Worm (Caenorhabditis elegans) whole organism, L1 larva: ENCODE results near the gene panl-2.
A peak's percentile ranks its signal among the peaks of the same experiment; 100 is the strongest.

Experiments
- C04F5.9 ChIP-seq: sonication (generic microtip); optimal IDR thresholded peaks from 2 replicates; lab custom pipeline; 2016; ENCODE audit warnings: missing genetic modification characterization, missing compliant biosample characterization
- F16B12.6 ChIP-seq: fragments of 150-350 bp; optimal IDR thresholded peaks from 2 replicates; lab custom pipeline; 2014; ENCODE audit warnings: missing biosample characterization, missing genetic modification characterization
- Y116A8C.19 ChIP-seq: sonication (generic microtip); optimal IDR thresholded peaks from 2 replicates; lab custom pipeline; 2016; ENCODE audit warnings: missing compliant biosample characterization, missing genetic modification characterization, borderline replicate concordance
- aha-1 ChIP-seq: fragments of 150-350 bp; optimal IDR thresholded peaks from 2 replicates; lab custom pipeline; 2014; ENCODE audit warnings: missing biosample characterization, missing genetic modification characterization
- aly-2 ChIP-seq: fragments of 150-350 bp; optimal IDR thresholded peaks from 2 replicates; lab custom pipeline; 2014; ENCODE audit warnings: missing biosample characterization, missing genetic modification characterization
- ama-1 ChIP-seq: fragments of 150-350 bp; optimal IDR thresholded peaks from 2 replicates; lab custom pipeline; 2014
- ceh-63 ChIP-seq: fragments of 200-800 bp; sonication (Bioruptor generic); optimal IDR thresholded peaks from 2 replicates; lab custom pipeline; 2018; ENCODE audit warnings: mild to moderate bottlenecking, missing genetic modification characterization, missing compliant biosample characterization
- ceh-88 ChIP-seq: fragments of 200-800 bp; sonication (Bioruptor generic); IDR thresholded peaks from 2 replicates; pipeline ENCODE4 v1.3.6; 2022; ENCODE audit warnings: missing genetic modification characterization, missing compliant biosample characterization
- ceh-90 ChIP-seq: sonication (generic microtip); optimal IDR thresholded peaks from 2 replicates; lab custom pipeline; 2016; ENCODE audit warnings: missing genetic modification characterization, missing compliant biosample characterization
- ces-1 ChIP-seq: fragments of 150-350 bp; optimal IDR thresholded peaks from 2 replicates; lab custom pipeline; 2014; ENCODE audit warnings: missing biosample characterization, missing genetic modification reagents, missing genetic modification characterization
- dpl-1 ChIP-seq, 3 experiments: fragments of 150-350 bp in 2 of 3; sonication (generic microtip) in 1 of 3; optimal IDR thresholded peaks; 2 replicates each; lab custom pipeline; 2014 to 2017; ENCODE audit warnings: missing biosample characterization in 3 of 3, missing genetic modification characterization in 3 of 3, missing genetic modification reagents in 3 of 3
- dsc-1 ChIP-seq: sonication (generic microtip); optimal IDR thresholded peaks from 2 replicates; lab custom pipeline; 2016; ENCODE audit warnings: mild to moderate bottlenecking, missing genetic modification characterization, missing compliant biosample characterization
- efl-3 ChIP-seq: fragments of 200-800 bp; sonication (Bioruptor generic); optimal IDR thresholded peaks from 2 replicates; lab custom pipeline; 2018; ENCODE audit warnings: mild to moderate bottlenecking, missing genetic modification characterization, missing compliant biosample characterization
- elt-3 ChIP-seq, 6 experiments: fragments of 150-350 bp in 1 of 6; sonication (generic microtip); optimal IDR thresholded peaks; 2 replicates each; lab custom pipeline; 2017 to 2018; ENCODE audit warnings: missing biosample characterization in 6 of 6, missing genetic modification characterization in 6 of 6, inconsistent platforms in 1 of 6
- fkh-10 ChIP-seq: sonication (generic microtip); optimal IDR thresholded peaks from 2 replicates; lab custom pipeline; 2017; ENCODE audit warnings: missing biosample characterization, missing genetic modification reagents, missing genetic modification characterization
- fkh-4 ChIP-seq: sonication (generic microtip); optimal IDR thresholded peaks from 2 replicates; lab custom pipeline; 2016; ENCODE audit warnings: missing compliant biosample characterization, missing genetic modification characterization, borderline replicate concordance
- fkh-8 ChIP-seq: sonication (generic microtip); optimal IDR thresholded peaks from 2 replicates; lab custom pipeline; 2016; ENCODE audit warnings: mild to moderate bottlenecking, missing genetic modification characterization, missing compliant biosample characterization
- fos-1 ChIP-seq: fragments of 150-350 bp; optimal IDR thresholded peaks from 2 replicates; lab custom pipeline; 2014; ENCODE audit warnings: missing biosample characterization, missing genetic modification characterization
- hlh-17 ChIP-seq: fragments of 200-800 bp; sonication (Bioruptor generic); optimal IDR thresholded peaks from 2 replicates; lab custom pipeline; 2018; ENCODE audit warnings: missing genetic modification characterization, mild to moderate bottlenecking, missing compliant biosample characterization, moderate library complexity, borderline replicate concordance
- hlh-4 ChIP-seq: sonication (generic microtip); optimal IDR thresholded peaks from 2 replicates; lab custom pipeline; 2016; ENCODE audit warnings: mild to moderate bottlenecking, missing genetic modification characterization, missing compliant biosample characterization
- hpl-2 ChIP-seq: fragments of 150-350 bp; optimal IDR thresholded peaks from 2 replicates; lab custom pipeline; 2014; ENCODE audit warnings: missing biosample characterization, missing genetic modification reagents, missing genetic modification characterization
- isw-1 ChIP-seq: fragments of 200-800 bp; sonication (Bioruptor generic); IDR thresholded peaks from 2 replicates; pipeline ENCODE4 v1.3.6; 2022; ENCODE audit warnings: missing genetic modification characterization, missing compliant biosample characterization
- jun-1 ChIP-seq: fragments of 150-350 bp; optimal IDR thresholded peaks from 2 replicates; lab custom pipeline; 2014; ENCODE audit warnings: missing biosample characterization, missing genetic modification reagents, missing genetic modification characterization
- lin-13 ChIP-seq: fragments of 150-350 bp; optimal IDR thresholded peaks from 2 replicates; lab custom pipeline; 2014; ENCODE audit warnings: missing biosample characterization, missing genetic modification reagents, missing genetic modification characterization
- lin-15B ChIP-seq: fragments of 150-350 bp; sonication (generic microtip); optimal IDR thresholded peaks from 3 replicates; lab custom pipeline; 2014; ENCODE audit warnings: missing biosample characterization, missing genetic modification characterization
- lin-35 ChIP-seq, 2 experiments: fragments of 150-350 bp; optimal IDR thresholded peaks; 2 replicates each; lab custom pipeline; 2014; ENCODE audit warnings: missing biosample characterization in 2 of 2, missing genetic modification characterization in 2 of 2, missing genetic modification reagents in 2 of 2
- lsy-2 ChIP-seq, 2 experiments: fragments of 150-350 bp; optimal IDR thresholded peaks; 2 replicates each; lab custom pipeline; 2014; ENCODE audit warnings: missing biosample characterization in 2 of 2, missing genetic modification characterization in 2 of 2
- mab-9 ChIP-seq: fragments of 200-800 bp; sonication (Bioruptor generic); IDR thresholded peaks from 2 replicates; pipeline ENCODE4 v1.3.6; 2022; ENCODE audit warnings: missing genetic modification reagents, missing genetic modification characterization, missing compliant biosample characterization
- mef-2 ChIP-seq: fragments of 150-350 bp; optimal IDR thresholded peaks from 2 replicates; lab custom pipeline; 2014; ENCODE audit warnings: missing biosample characterization, missing genetic modification characterization
- mep-1 ChIP-seq: fragments of 150-350 bp; optimal IDR thresholded peaks from 2 replicates; lab custom pipeline; 2014; ENCODE audit warnings: missing biosample characterization, missing genetic modification characterization
- nhr-20 ChIP-seq: sonication (generic microtip); optimal IDR thresholded peaks from 2 replicates; lab custom pipeline; 2016; ENCODE audit warnings: mild to moderate bottlenecking, missing genetic modification characterization, missing compliant biosample characterization
- nhr-237 ChIP-seq: fragments of 150-350 bp; optimal IDR thresholded peaks from 2 replicates; lab custom pipeline; 2014; ENCODE audit warnings: missing biosample characterization, missing genetic modification characterization
- nhr-28 ChIP-seq: fragments of 150-350 bp; optimal IDR thresholded peaks from 2 replicates; lab custom pipeline; 2014; ENCODE audit warnings: missing biosample characterization, missing genetic modification characterization
- nhr-47 ChIP-seq: sonication (generic microtip); optimal IDR thresholded peaks from 2 replicates; lab custom pipeline; 2016; ENCODE audit warnings: mild to moderate bottlenecking, missing genetic modification characterization, moderate library complexity, missing compliant biosample characterization
- nhr-76 ChIP-seq: sonication (generic microtip); optimal IDR thresholded peaks from 2 replicates; lab custom pipeline; 2017; ENCODE audit warnings: missing biosample characterization, missing genetic modification characterization
- nhr-77 ChIP-seq: fragments of 150-350 bp; optimal IDR thresholded peaks from 2 replicates; lab custom pipeline; 2014; ENCODE audit warnings: missing biosample characterization, missing genetic modification characterization
- nhr-84 ChIP-seq: sonication (generic microtip); optimal IDR thresholded peaks from 2 replicates; lab custom pipeline; 2017; ENCODE audit warnings: missing biosample characterization, missing genetic modification characterization
- nhr-85 ChIP-seq: sonication (generic microtip); peaks from one replicate; lab custom pipeline; 2016; ENCODE audit warnings: missing genetic modification characterization, inconsistent platforms, missing compliant biosample characterization
- nhr-90 ChIP-seq: sonication (generic microtip); optimal IDR thresholded peaks from 2 replicates; lab custom pipeline; 2016; ENCODE audit warnings: mild to moderate bottlenecking, missing genetic modification characterization, missing compliant biosample characterization; ENCODE audit not compliant: poor library complexity
- pag-3 ChIP-seq: sonication (generic microtip); optimal IDR thresholded peaks from 2 replicates; lab custom pipeline; 2017; ENCODE audit warnings: missing genetic modification characterization, mild to moderate bottlenecking, missing compliant biosample characterization, antibody characterized with exemption, borderline replicate concordance; ENCODE audit not compliant: insufficient read depth
- pax-3 ChIP-seq: fragments of 200-800 bp; sonication (Bioruptor generic); optimal IDR thresholded peaks from 2 replicates; lab custom pipeline; 2018; ENCODE audit warnings: mild to moderate bottlenecking, missing genetic modification characterization, moderate library complexity, missing compliant biosample characterization
- pqm-1 ChIP-seq: sonication (generic microtip); optimal IDR thresholded peaks from 3 replicates; lab custom pipeline; 2017; ENCODE audit warnings: missing biosample characterization, missing genetic modification characterization
- rnt-1 ChIP-seq: sonication (generic microtip); optimal IDR thresholded peaks from 2 replicates; lab custom pipeline; 2016; ENCODE audit warnings: mild to moderate bottlenecking, missing genetic modification characterization, moderate library complexity, missing compliant biosample characterization
- skn-1 ChIP-seq: fragments of 150-350 bp; optimal IDR thresholded peaks from 2 replicates; lab custom pipeline; 2014; ENCODE audit warnings: missing biosample characterization, missing genetic modification characterization
- sox-4 ChIP-seq: sonication (generic microtip); optimal IDR thresholded peaks from 2 replicates; lab custom pipeline; 2016; ENCODE audit warnings: missing genetic modification characterization, missing compliant biosample characterization
- sptf-1 ChIP-seq: fragments of 150-350 bp; optimal IDR thresholded peaks from 2 replicates; lab custom pipeline; 2014; ENCODE audit warnings: missing biosample characterization, missing genetic modification characterization
- sup-37 ChIP-seq: fragments of 200-800 bp; sonication (Bioruptor generic); optimal IDR thresholded peaks from 2 replicates; lab custom pipeline; 2018; ENCODE audit warnings: mild to moderate bottlenecking, missing genetic modification characterization, missing compliant biosample characterization
- swsn-7 ChIP-seq: sonication (generic microtip); optimal IDR thresholded peaks from 2 replicates; lab custom pipeline; 2016; ENCODE audit warnings: missing genetic modification characterization, missing compliant biosample characterization
- tlp-1 ChIP-seq: fragments of 150-350 bp; optimal IDR thresholded peaks from 2 replicates; lab custom pipeline; 2014; ENCODE audit warnings: missing biosample characterization, missing genetic modification characterization
- unc-130 ChIP-seq: fragments of 150-350 bp; optimal IDR thresholded peaks from 2 replicates; lab custom pipeline; 2017; ENCODE audit warnings: missing biosample characterization, missing genetic modification characterization, inconsistent platforms
- unc-30 ChIP-seq: sonication (generic microtip); optimal IDR thresholded peaks from 2 replicates; lab custom pipeline; 2017; ENCODE audit warnings: missing biosample characterization, missing genetic modification characterization
- vab-15 ChIP-seq: sonication (generic microtip); optimal IDR thresholded peaks from 2 replicates; lab custom pipeline; 2017; ENCODE audit warnings: missing genotype, mild to moderate bottlenecking, missing genetic modification characterization, missing compliant biosample characterization
- zag-1 ChIP-seq: fragments of 150-350 bp; optimal IDR thresholded peaks from 2 replicates; lab custom pipeline; 2014; ENCODE audit warnings: missing biosample characterization, missing genetic modification characterization
- zip-4 ChIP-seq: fragments of 200-800 bp; sonication (Bioruptor generic); optimal IDR thresholded peaks from 2 replicates; lab custom pipeline; 2018; ENCODE audit warnings: mild to moderate bottlenecking, missing genetic modification characterization, moderate library complexity, missing compliant biosample characterization

The panl-2 gene

ce11 chrIII:6978875-6979274, 10.9 kb upstream of the panl-2 start:
- no peak for TF ChIP-seq aha-1 (tag; lab: Kevin White, UChicago)
- TF ChIP-seq nhr-84 (tag; lab: Kevin White, UChicago), result no peak
- TF ChIP-seq ama-1 (lab: Kevin White, UChicago), result no peak
- peak; percentile 3 for TF ChIP-seq skn-1 (tag; lab: Kevin White, UChicago)
- peak; percentile 75 for TF ChIP-seq unc-130 (tag; lab: Kevin White, UChicago)
- TF ChIP-seq zag-1 (tag; lab: Kevin White, UChicago), result no peak
- TF ChIP-seq F16B12.6 (tag; lab: Kevin White, UChicago), result no peak
- no peak for TF ChIP-seq fkh-10 (GFP tag; lab: Kevin White, UChicago)
- TF ChIP-seq hlh-4 (tag; lab: Kevin White, UChicago), result no peak
- peak; percentile 34 for TF ChIP-seq fos-1 (tag; lab: Kevin White, UChicago)
- TF ChIP-seq efl-3 (GFP tag; lab: Kevin White, UChicago), result no peak
- no peak for TF ChIP-seq ceh-63 (GFP tag; lab: Kevin White, UChicago)
- TF ChIP-seq fkh-8 (tag; lab: Kevin White, UChicago), result no peak
- no peak for TF ChIP-seq pax-3 (tag; lab: Kevin White, UChicago)
- no peak for TF ChIP-seq ces-1
- no peak for TF ChIP-seq hlh-17 (GFP tag; lab: Kevin White, UChicago)
- TF ChIP-seq hpl-2 (GFP tag; lab: Kevin White, UChicago), result no peak
- no peak for TF ChIP-seq sptf-1
- peak; percentile 88 for TF ChIP-seq mep-1 (tag; lab: Kevin White, UChicago)
- peak; percentile 55 to 58 (median 55) for TF ChIP-seq dpl-1 (GFP tag; optimal IDR thresholded peaks at IDR 0.05; lab: Kevin White, UChicago)
- TF ChIP-seq vab-15 (tag; lab: Kevin White, UChicago), result no peak
- peak; percentile 60 for TF ChIP-seq swsn-7 (tag; lab: Kevin White, UChicago)
- TF ChIP-seq lin-13 (GFP tag; lab: Kevin White, UChicago), result peak; percentile 69
- TF ChIP-seq nhr-76 (tag; lab: Kevin White, UChicago), result no peak
- no peak for TF ChIP-seq tlp-1 (tag; lab: Kevin White, UChicago)
- TF ChIP-seq jun-1 (tag; lab: Kevin White, UChicago), result no peak
- no peak for TF ChIP-seq mef-2
- TF ChIP-seq rnt-1 (tag; lab: Kevin White, UChicago), result peak; percentile 68
- no peak for TF ChIP-seq ceh-88 (GFP tag; lab: Robert Waterston, UW)
- no peak for TF ChIP-seq Y116A8C.19 (tag; lab: Kevin White, UChicago)
- no peak for TF ChIP-seq pqm-1 (tag; lab: Kevin White, UChicago)
- TF ChIP-seq sox-4, result no peak
- TF ChIP-seq lin-15B (tag; lab: Kevin White, UChicago), result no peak
- TF ChIP-seq nhr-20 (tag; lab: Kevin White, UChicago), result peak; percentile 71
- TF ChIP-seq nhr-85 (tag; lab: Kevin White, UChicago), result peak; percentile 92
- TF ChIP-seq mab-9 (GFP tag; lab: Robert Waterston, UW), result no peak
- TF ChIP-seq isw-1 (GFP tag; lab: Robert Waterston, UW), result no peak
- TF ChIP-seq nhr-77 (tag; lab: Kevin White, UChicago), result peak; percentile 47
- peak; percentile 43 for TF ChIP-seq nhr-90 (tag; lab: Kevin White, UChicago)
- TF ChIP-seq lin-35 (GFP tag; optimal IDR thresholded peaks at IDR 0.05; lab: Kevin White, UChicago), result peak; percentile 43 to 72
- no peak for TF ChIP-seq pag-3
- TF ChIP-seq aly-2 (tag; lab: Kevin White, UChicago), result peak; percentile 11
- peak in 2 of 6 experiments; percentile 17 to 65 for TF ChIP-seq elt-3 (tag; optimal IDR thresholded peaks at IDR 0.05; lab: Kevin White, UChicago)
- no peak for TF ChIP-seq nhr-237 (tag; lab: Kevin White, UChicago)
- peak; percentile 78 for TF ChIP-seq dsc-1 (tag; lab: Kevin White, UChicago)
- TF ChIP-seq lsy-2 (tag; optimal IDR thresholded peaks at IDR 0.05; lab: Kevin White, UChicago), result peak; percentile 79 to 94
- no peak for TF ChIP-seq fkh-4 (tag; lab: Kevin White, UChicago)
- peak; percentile 49 for TF ChIP-seq nhr-47 (tag; lab: Kevin White, UChicago)
- TF ChIP-seq sup-37, result no peak
- peak; percentile 96 for TF ChIP-seq C04F5.9 (tag; lab: Kevin White, UChicago)
- no peak for TF ChIP-seq unc-30
- TF ChIP-seq ceh-90 (tag; lab: Kevin White, UChicago), result no peak
- TF ChIP-seq nhr-28 (tag; lab: Kevin White, UChicago), result no peak
- TF ChIP-seq zip-4, result no peak
